Worm (Caenorhabditis elegans) whole organism, L2 larva: ENCODE results near the gene T26C12.1.

Experiments
- C34F6.9 ChIP-seq: fragments of 150-350 bp; optimal IDR thresholded peaks from 2 replicates; lab custom pipeline; 2014; ENCODE audit warnings: missing biosample characterization, missing genetic modification characterization
- F13H6.1 ChIP-seq: sonication (generic microtip); optimal IDR thresholded peaks from 2 replicates; lab custom pipeline; 2016; ENCODE audit warnings: missing genetic modification characterization, missing compliant biosample characterization
- R02D3.7 ChIP-seq: fragments of 150-350 bp; optimal IDR thresholded peaks from 2 replicates; lab custom pipeline; 2014; ENCODE audit warnings: missing biosample characterization, missing genetic modification characterization
- Y55F3AM.14 ChIP-seq: fragments of 200-800 bp; sonication (Bioruptor generic); optimal IDR thresholded peaks from 2 replicates; lab custom pipeline; 2018; ENCODE audit warnings: mild to moderate bottlenecking, missing genetic modification characterization, missing compliant biosample characterization
- ZK546.5 ChIP-seq: sonication (generic microtip); optimal IDR thresholded peaks from 2 replicates; lab custom pipeline; 2017; ENCODE audit warnings: missing biosample characterization, missing genetic modification characterization
- alr-1 ChIP-seq: fragments of 150-350 bp; optimal IDR thresholded peaks from 2 replicates; lab custom pipeline; 2014; ENCODE audit warnings: missing biosample characterization, missing genetic modification characterization
- aly-2 ChIP-seq: fragments of 150-350 bp; optimal IDR thresholded peaks from 2 replicates; lab custom pipeline; 2014; ENCODE audit warnings: missing biosample characterization, missing genetic modification characterization
- ama-1 ChIP-seq: fragments of 150-350 bp; optimal IDR thresholded peaks from 2 replicates; lab custom pipeline; 2018; ENCODE audit warnings: inconsistent platforms
- blmp-1 ChIP-seq: sonication (generic microtip); optimal IDR thresholded peaks from 2 replicates; lab custom pipeline; 2017; ENCODE audit warnings: missing genetic modification characterization, mild to moderate bottlenecking, missing compliant biosample characterization, antibody characterized with exemption, moderate library complexity; ENCODE audit not compliant: insufficient read depth
- ceh-16 ChIP-seq: fragments of 150-350 bp; optimal IDR thresholded peaks from 2 replicates; lab custom pipeline; 2014; ENCODE audit warnings: missing biosample characterization, missing genetic modification characterization
- ceh-82 ChIP-seq: fragments of 150-350 bp; optimal IDR thresholded peaks from 2 replicates; lab custom pipeline; 2014; ENCODE audit warnings: missing biosample characterization, missing genetic modification characterization
- crh-2 ChIP-seq: sonication (generic microtip); optimal IDR thresholded peaks from 2 replicates; lab custom pipeline; 2017; ENCODE audit warnings: missing biosample characterization, missing genetic modification characterization
- dmd-4 ChIP-seq: sonication (generic microtip); optimal IDR thresholded peaks from 2 replicates; lab custom pipeline; 2017; ENCODE audit warnings: missing biosample characterization, missing genetic modification characterization
- egl-27 ChIP-seq: sonication (generic microtip); optimal IDR thresholded peaks from 3 replicates; lab custom pipeline; 2017; ENCODE audit warnings: missing biosample characterization, missing genetic modification reagents, missing genetic modification characterization
- elt-1 ChIP-seq: fragments of 150-350 bp; optimal IDR thresholded peaks from 2 replicates; lab custom pipeline; 2014; ENCODE audit warnings: missing biosample characterization, missing genetic modification characterization
- elt-3 ChIP-seq: sonication (generic microtip); optimal IDR thresholded peaks from 2 replicates; lab custom pipeline; 2017; ENCODE audit warnings: missing biosample characterization, missing genetic modification characterization
- fos-1 ChIP-seq: fragments of 150-350 bp; optimal IDR thresholded peaks from 2 replicates; lab custom pipeline; 2014; ENCODE audit warnings: missing biosample characterization, missing genetic modification characterization
- gmeb-1 ChIP-seq: fragments of 150-350 bp; optimal IDR thresholded peaks from 2 replicates; lab custom pipeline; 2014; ENCODE audit warnings: missing biosample characterization, missing genetic modification characterization
- lin-11 ChIP-seq: fragments of 150-350 bp; sonication (generic microtip); optimal IDR thresholded peaks from 2 replicates; lab custom pipeline; 2014; ENCODE audit warnings: missing biosample characterization, missing genetic modification characterization, inconsistent platforms, mixed read lengths
- lin-13 ChIP-seq: fragments of 150-350 bp; optimal IDR thresholded peaks from 2 replicates; lab custom pipeline; 2014; ENCODE audit warnings: missing biosample characterization, missing genetic modification reagents, missing genetic modification characterization
- lin-39 ChIP-seq: fragments of 150-350 bp; optimal IDR thresholded peaks from 2 replicates; lab custom pipeline; 2014; ENCODE audit warnings: missing biosample characterization, missing genetic modification reagents, missing genetic modification characterization
- lsy-2 ChIP-seq, 2 experiments: fragments of 150-350 bp in 1 of 2; sonication (generic microtip) in 1 of 2; optimal IDR thresholded peaks; 2 replicates each; lab custom pipeline; 2014 to 2017; ENCODE audit warnings: missing biosample characterization in 2 of 2, missing genetic modification characterization in 2 of 2
- mab-5 ChIP-seq: fragments of 150-350 bp; optimal IDR thresholded peaks from 2 replicates; lab custom pipeline; 2014; ENCODE audit warnings: missing biosample characterization, missing genetic modification characterization
- mbf-1 ChIP-seq: sonication (generic microtip); optimal IDR thresholded peaks from 2 replicates; lab custom pipeline; 2017; ENCODE audit warnings: missing biosample characterization, missing genetic modification characterization
- mdl-1 ChIP-seq, 2 experiments: fragments of 150-350 bp in 1 of 2; sonication (generic microtip) in 1 of 2; optimal IDR thresholded peaks; 2 replicates each; lab custom pipeline; 2017; ENCODE audit warnings: missing biosample characterization in 2 of 2, missing genetic modification characterization in 2 of 2
- nhr-10 ChIP-seq: sonication (generic microtip); optimal IDR thresholded peaks from 2 replicates; lab custom pipeline; 2017; ENCODE audit warnings: missing biosample characterization, missing genetic modification characterization
- nhr-11 ChIP-seq: fragments of 150-350 bp; optimal IDR thresholded peaks from 2 replicates; lab custom pipeline; 2014; ENCODE audit warnings: missing biosample characterization, missing genetic modification characterization
- nhr-12 ChIP-seq: fragments of 150-350 bp; optimal IDR thresholded peaks from 2 replicates; lab custom pipeline; 2014; ENCODE audit warnings: missing biosample characterization, missing genetic modification characterization
- nhr-129 ChIP-seq: fragments of 150-350 bp; optimal IDR thresholded peaks from 2 replicates; lab custom pipeline; 2014; ENCODE audit warnings: missing biosample characterization, missing genetic modification characterization
- nhr-21 ChIP-seq: fragments of 150-350 bp; optimal IDR thresholded peaks from 2 replicates; lab custom pipeline; 2014; ENCODE audit warnings: missing biosample characterization, missing genetic modification characterization
- nhr-23 ChIP-seq: fragments of 150-350 bp; optimal IDR thresholded peaks from 2 replicates; lab custom pipeline; 2014; ENCODE audit warnings: missing biosample characterization, missing genetic modification reagents, missing genetic modification characterization
- nhr-237 ChIP-seq: fragments of 150-350 bp; optimal IDR thresholded peaks from 2 replicates; lab custom pipeline; 2014; ENCODE audit warnings: missing biosample characterization, missing genetic modification characterization
- nhr-25 ChIP-seq: fragments of 150-350 bp; sonication (generic microtip); optimal IDR thresholded peaks from 3 replicates; lab custom pipeline; 2014; ENCODE audit warnings: missing biosample characterization, missing genetic modification characterization
- nhr-6 ChIP-seq: fragments of 150-350 bp; optimal IDR thresholded peaks from 2 replicates; lab custom pipeline; 2014; ENCODE audit warnings: missing biosample characterization, missing genetic modification characterization
- nhr-77 ChIP-seq: fragments of 150-350 bp; optimal IDR thresholded peaks from 2 replicates; lab custom pipeline; 2014; ENCODE audit warnings: missing biosample characterization, missing genetic modification characterization
- peb-1 ChIP-seq: fragments of 150-350 bp; optimal IDR thresholded peaks from 2 replicates; lab custom pipeline; 2014; ENCODE audit warnings: missing biosample characterization, missing genetic modification characterization
- sem-4 ChIP-seq: fragments of 150-350 bp; optimal IDR thresholded peaks from 2 replicates; lab custom pipeline; 2014; ENCODE audit warnings: missing biosample characterization, missing genetic modification reagents, missing genetic modification characterization
- skn-1 ChIP-seq: sonication (generic microtip); optimal IDR thresholded peaks from 2 replicates; lab custom pipeline; 2017; ENCODE audit warnings: missing biosample characterization, missing genetic modification characterization
- sma-3 ChIP-seq: sonication (generic microtip); optimal IDR thresholded peaks from 2 replicates; lab custom pipeline; 2016; ENCODE audit warnings: missing genetic modification reagents, missing genetic modification characterization, missing compliant biosample characterization
- sma-9 ChIP-seq, 2 experiments: fragments of 150-350 bp in 1 of 2; sonication (generic microtip) in 1 of 2; optimal IDR thresholded peaks; 2 replicates each; lab custom pipeline; 2014 to 2016; ENCODE audit warnings: missing genetic modification characterization in 2 of 2, mild to moderate bottlenecking in 1 of 2, missing biosample characterization in 1 of 2, missing compliant biosample characterization in 1 of 2, missing genetic modification reagents in 1 of 2, moderate library complexity in 1 of 2
- snpc-4 ChIP-seq: fragments of 150-350 bp; optimal IDR thresholded peaks from 2 replicates; lab custom pipeline; 2014; ENCODE audit warnings: missing biosample characterization, missing genetic modification characterization
- unc-39 ChIP-seq: fragments of 150-350 bp; optimal IDR thresholded peaks from 2 replicates; lab custom pipeline; 2014; ENCODE audit warnings: missing biosample characterization, missing genetic modification characterization
- unc-55 ChIP-seq: fragments of 150-350 bp; sonication (generic microtip); optimal IDR thresholded peaks from 3 replicates; lab custom pipeline; 2014; ENCODE audit warnings: missing biosample characterization, missing genetic modification reagents, missing genetic modification characterization
- unc-62 ChIP-seq: fragments of 150-350 bp; optimal IDR thresholded peaks from 2 replicates; lab custom pipeline; 2014; ENCODE audit warnings: missing biosample characterization, missing genetic modification reagents, missing genetic modification characterization
- zag-1 ChIP-seq: fragments of 150-350 bp; optimal IDR thresholded peaks from 2 replicates; lab custom pipeline; 2014; ENCODE audit warnings: missing biosample characterization, missing genetic modification characterization
- ztf-1 ChIP-seq: fragments of 200-800 bp; sonication (Bioruptor generic); conservative IDR thresholded peaks from 2 replicates; pipeline ENCODE4 v1.3.6; 2022; ENCODE audit warnings: missing genetic modification characterization, missing compliant biosample characterization
- ztf-11 ChIP-seq: sonication (generic microtip); optimal IDR thresholded peaks from 2 replicates; lab custom pipeline; 2017; ENCODE audit warnings: missing biosample characterization, missing genetic modification characterization
- ztf-4 ChIP-seq: fragments of 150-350 bp; optimal IDR thresholded peaks from 2 replicates; lab custom pipeline; 2014; ENCODE audit warnings: missing biosample characterization, missing genetic modification characterization

T26C12.1 gene

ce11 chrIV:3232694-3233372 is 25.9 kb upstream of the T26C12.1 start (continued):
- TF ChIP-seq lsy-2 (tag; optimal IDR thresholded peaks at IDR 0.05; lab: Kevin White, UChicago), result peak; percentile 32 to 40
- TF ChIP-seq mbf-1 (tag; lab: Kevin White, UChicago), result no peak
- TF ChIP-seq R02D3.7 (tag; lab: Kevin White, UChicago), result no peak
- TF ChIP-seq lin-13 (GFP tag; lab: Kevin White, UChicago), result peak; percentile 23
- peak; percentile 84 for TF ChIP-seq sma-9 (GFP tag; optimal IDR thresholded peaks at IDR 0.05; lab: Kevin White, UChicago)
- no peak for TF ChIP-seq sma-9 (tag; optimal IDR thresholded peaks at IDR 0.05; lab: Kevin White, UChicago)
- peak; percentile 90 for TF ChIP-seq ama-1 (lab: Kevin White, UChicago)
- no peak for TF ChIP-seq sem-4 (tag; lab: Kevin White, UChicago)
- TF ChIP-seq F13H6.1 (tag; lab: Kevin White, UChicago), result peak; percentile 71
- TF ChIP-seq, all 48 proteins: peak for 16

- TF ChIP-seq skn-1 (tag; lab: Kevin White, UChicago), result no peak
- TF ChIP-seq nhr-23, result no peak
- peak; percentile 30 for TF ChIP-seq blmp-1 (tag; lab: Kevin White, UChicago)
- TF ChIP-seq zag-1 (tag; lab: Kevin White, UChicago), result no peak
- TF ChIP-seq crh-2, result peak; percentile 62
- no peak for TF ChIP-seq nhr-12 (tag; lab: Kevin White, UChicago)
- TF ChIP-seq ztf-4 (tag; lab: Kevin White, UChicago), result no peak
- no peak for TF ChIP-seq unc-55 (GFP tag; lab: Kevin White, UChicago)
- no peak for TF ChIP-seq C34F6.9 (tag; lab: Kevin White, UChicago)
- peak; percentile 46 for TF ChIP-seq ceh-16 (tag; lab: Kevin White, UChicago)
- TF ChIP-seq unc-39 (tag; lab: Kevin White, UChicago), result no peak
- TF ChIP-seq ztf-1 (GFP tag; lab: Robert Waterston, UW), result no peak
- peak; percentile 61 for TF ChIP-seq F13H6.1 (tag; lab: Kevin White, UChicago)
- peak; percentile 2 for TF ChIP-seq ama-1 (lab: Kevin White, UChicago)
- TF ChIP-seq R02D3.7 (tag; lab: Kevin White, UChicago), result no peak
- no peak for TF ChIP-seq dmd-4 (tag; lab: Kevin White, UChicago)
- TF ChIP-seq sma-9 (GFP tag; optimal IDR thresholded peaks at IDR 0.05; lab: Kevin White, UChicago), result peak; percentile 68
- TF ChIP-seq sma-9 (tag; optimal IDR thresholded peaks at IDR 0.05; lab: Kevin White, UChicago), result no peak
- TF ChIP-seq elt-3 (tag; lab: Kevin White, UChicago), result no peak
- TF ChIP-seq mab-5 (tag; lab: Kevin White, UChicago), result peak; percentile 52
- TF ChIP-seq alr-1 (tag; lab: Kevin White, UChicago), result no peak
- peak; percentile 74 for TF ChIP-seq nhr-21 (tag; lab: Kevin White, UChicago)
- no peak for TF ChIP-seq nhr-77 (tag; lab: Kevin White, UChicago)
- TF ChIP-seq mdl-1 (tag; optimal IDR thresholded peaks at IDR 0.05; lab: Kevin White, UChicago), result no peak
- TF ChIP-seq lsy-2 (tag; optimal IDR thresholded peaks at IDR 0.05; lab: Kevin White, UChicago), result peak in 1 of 2 experiments; percentile 52
- TF ChIP-seq sem-4 (tag; lab: Kevin White, UChicago), result peak; percentile 25
- no peak for TF ChIP-seq elt-1
- TF ChIP-seq mbf-1 (tag; lab: Kevin White, UChicago), result no peak
- TF ChIP-seq nhr-129 (tag; lab: Kevin White, UChicago), result peak; percentile 65
- TF ChIP-seq ztf-11, result no peak
- no peak for TF ChIP-seq egl-27 (tag; lab: Kevin White, UChicago)
- TF ChIP-seq fos-1 (tag; lab: Kevin White, UChicago), result no peak
- TF ChIP-seq lin-39 (tag; lab: Kevin White, UChicago), result no peak
- TF ChIP-seq gmeb-1, result peak; percentile 51
- TF ChIP-seq aly-2 (tag; lab: Kevin White, UChicago), result no peak
- no peak for TF ChIP-seq ceh-82
- TF ChIP-seq Y55F3AM.14, result no peak
- no peak for TF ChIP-seq peb-1 (tag; lab: Kevin White, UChicago)
- peak; percentile 44 for TF ChIP-seq nhr-6 (tag; lab: Kevin White, UChicago)
- peak; percentile 48 for TF ChIP-seq snpc-4 (tag; lab: Kevin White, UChicago)
- TF ChIP-seq ZK546.5 (tag; lab: Kevin White, UChicago), result no peak
- TF ChIP-seq unc-62 (GFP tag; lab: Kevin White, UChicago), result no peak
- TF ChIP-seq lin-13 (GFP tag; lab: Kevin White, UChicago), result no peak
- TF ChIP-seq nhr-10, result no peak
- no peak for TF ChIP-seq lin-11 (tag; lab: Kevin White, UChicago)
- peak; percentile 40 for TF ChIP-seq sma-3
- TF ChIP-seq nhr-237, result no peak
- peak; percentile 60 for TF ChIP-seq nhr-25 (tag; lab: Kevin White, UChicago)
- no peak for TF ChIP-seq nhr-11
Observed at ce11 chrIV:3233429-3233885, 25.3 kb upstream of the T26C12.1 start.
